ENCODE assay signal across 1 fruit fly cellular context in genomic region chr3R:29493242-29493944, dm6.
TF ChIP-seq lines count a peak whose summit lies in the region.

CG2310 (minus strand) TSS chr3R:29493518.
Diedel (plus strand) TSS chr3R:29493852.

TF ChIP-seq in whole organism, embryonic, 481 proteins besides CTCF, POLR2A, EP300 and RAD21 (continued from another document):
- TF ChIP-seq CG1792 (GFP tag; optimal IDR thresholded peaks at IDR 0.05; lab: Kevin White, UChicago), result peak; percentile 49
- no peak for TF ChIP-seq sd (tag; optimal IDR thresholded peaks at IDR 0.05; lab: Kevin White, UChicago)
- peak; percentile 7 for TF ChIP-seq CG7928 (GFP tag; optimal IDR thresholded peaks at IDR 0.05; lab: Kevin White, UChicago)
- TF ChIP-seq CG9797 (GFP tag; optimal IDR thresholded peaks at IDR 0.05; lab: Kevin White, UChicago), result peak; percentile 39
- TF ChIP-seq nmo (GFP tag; optimal IDR thresholded peaks at IDR 0.05; lab: Kevin White, UChicago), result peak; percentile 10
- TF ChIP-seq YL-1 (GFP tag; optimal IDR thresholded peaks at IDR 0.05; lab: Kevin White, UChicago), result peak; percentile 78
- TF ChIP-seq sob (GFP tag; IDR thresholded peaks at IDR 0.05; lab: Robert Waterston, UW), result peak; percentile 49; the same call in 1 of the 2 replicates
- peak; percentile 44; the same call in 1 of the 3 replicates for TF ChIP-seq vnd (GFP tag; IDR thresholded peaks at IDR 0.05; lab: Robert Waterston, UW; ENCODE audit: partially characterized antibody)
- TF ChIP-seq nerfin-2 (GFP tag; IDR thresholded peaks at IDR 0.05; lab: Robert Waterston, UW; ENCODE audit: partially characterized antibody), result peak; percentile 70
- no peak for TF ChIP-seq Oaz (GFP tag; IDR thresholded peaks at IDR 0.05; lab: Robert Waterston, UW)
- TF ChIP-seq Fer1 (GFP tag; optimal IDR thresholded peaks at IDR 0.05; lab: Kevin White, UChicago), result peak; percentile 18
- TF ChIP-seq Rfx (GFP tag; IDR thresholded peaks at IDR 0.05; lab: Robert Waterston, UW), result peak; percentile 51; the same call in 1 of the 2 replicates
- peak; percentile 2 for TF ChIP-seq CG13775 (GFP tag; optimal IDR thresholded peaks at IDR 0.05; lab: Kevin White, UChicago)
- peak; percentile 45 for TF ChIP-seq HmgZ (tag; optimal IDR thresholded peaks at IDR 0.05; lab: Kevin White, UChicago)
- TF ChIP-seq D (optimal IDR thresholded peaks at IDR 0.05; lab: Kevin White, UChicago), result peak; percentile 32
- no peak for TF ChIP-seq D (GFP tag; optimal IDR thresholded peaks at IDR 0.05; lab: Kevin White, UChicago)
- peak; percentile 61 for TF ChIP-seq Ets97D (GFP tag; optimal IDR thresholded peaks at IDR 0.05; lab: Kevin White, UChicago)
